Worm (Caenorhabditis elegans): ENCODE results near the gene B0303.7.

Gene B0303.7

DNA sequence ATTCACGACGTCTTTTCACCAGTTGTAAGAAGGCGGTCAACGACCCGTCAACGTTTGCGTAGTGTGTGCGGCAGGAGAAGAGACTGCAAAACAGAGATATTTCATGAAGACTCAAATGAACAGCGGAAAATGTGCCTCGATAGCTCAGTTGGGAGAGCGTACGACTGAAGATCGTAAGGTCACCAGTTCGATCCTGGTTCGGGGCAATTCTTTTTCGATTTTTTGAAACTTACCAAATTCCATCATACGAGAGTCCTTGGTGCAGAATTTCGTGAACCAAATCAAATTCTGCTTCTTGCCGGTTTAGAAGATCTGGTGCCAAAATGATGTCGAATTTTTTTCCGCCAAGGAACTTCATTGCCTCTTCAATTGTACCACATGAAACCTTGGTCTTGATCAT, 40.5 kb upstream of the B0303.7 start (continued):
- TF ChIP-seq lin-35 (GFP tag; optimal IDR thresholded peaks at IDR 0.05) (peak; percentile 27 to 62), unc-30 (tag; optimal IDR thresholded peaks at IDR 0.05) (no peak), snpc-4 (tag; optimal IDR thresholded peaks at IDR 0.05) (no peak), aly-2 (tag; optimal IDR thresholded peaks at IDR 0.05) (peak; percentile 2), dpl-1 (GFP tag; optimal IDR thresholded peaks at IDR 0.05) (peak in 2 of 3 experiments; percentile 12 to 23), ets-5 (GFP tag; IDR thresholded peaks at IDR 0.05) (no peak), blmp-1 (tag; optimal IDR thresholded peaks at IDR 0.05) (no peak), ceh-82 (tag; optimal IDR thresholded peaks at IDR 0.05) (no peak), sup-37 (GFP tag; optimal IDR thresholded peaks at IDR 0.05) (no peak), C34B4.2 (tag; optimal IDR thresholded peaks at IDR 0.05) (no peak), lin-14 (GFP tag; optimal IDR thresholded peaks at IDR 0.05) (peak; percentile 36), hpl-2 (GFP tag; optimal IDR thresholded peaks at IDR 0.05) (no peak), sox-4 (tag; optimal IDR thresholded peaks at IDR 0.05) (no peak), mab-9 (GFP tag; IDR thresholded peaks at IDR 0.05) (no peak), nhr-11 (tag; optimal IDR thresholded peaks at IDR 0.05) (no peak), aha-1 (tag; optimal IDR thresholded peaks at IDR 0.05) (no peak), ztf-11 (tag; optimal IDR thresholded peaks at IDR 0.05) (no peak), nhr-47 (tag; optimal IDR thresholded peaks at IDR 0.05) (peak; percentile 38), efl-3 (GFP tag; optimal IDR thresholded peaks at IDR 0.05) (no peak), ceh-90 (tag; optimal IDR thresholded peaks at IDR 0.05) (no peak), C16A3.4 (tag; optimal IDR thresholded peaks at IDR 0.05) (peak; percentile 23), fkh-8 (tag; optimal IDR thresholded peaks at IDR 0.05) (no peak), zip-4 (GFP tag; optimal IDR thresholded peaks at IDR 0.05) (no peak), mdl-1 (tag; optimal IDR thresholded peaks at IDR 0.05) (peak in 1 of 2 experiments; percentile 4), pag-3 (tag; optimal IDR thresholded peaks at IDR 0.05; ENCODE audit: borderline replicate concordance, insufficient read depth) (no peak), nhr-237 (tag; optimal IDR thresholded peaks at IDR 0.05) (no peak), lir-3 (tag; optimal IDR thresholded peaks at IDR 0.05; ENCODE audit: poor library complexity) (no peak), dsc-1 (tag; optimal IDR thresholded peaks at IDR 0.05) (peak; percentile 39), nhr-12 (tag; optimal IDR thresholded peaks at IDR 0.05) (no peak), tbx-2 (tag; optimal IDR thresholded peaks at IDR 0.05) (no peak), egl-27 (tag; optimal IDR thresholded peaks at IDR 0.05) (no peak), lin-13 (GFP tag; optimal IDR thresholded peaks at IDR 0.05) (peak; percentile 12), irx-1 (tag; optimal IDR thresholded peaks at IDR 0.05) (no peak), fos-1 (tag; optimal IDR thresholded peaks at IDR 0.05) (no peak), rnt-1 (tag; optimal IDR thresholded peaks at IDR 0.05) (peak; percentile 42), isw-1 (GFP tag; IDR thresholded peaks at IDR 0.05) (no peak), lsy-2 (tag; optimal IDR thresholded peaks at IDR 0.05) (peak; percentile 23 to 45)

DNA sequence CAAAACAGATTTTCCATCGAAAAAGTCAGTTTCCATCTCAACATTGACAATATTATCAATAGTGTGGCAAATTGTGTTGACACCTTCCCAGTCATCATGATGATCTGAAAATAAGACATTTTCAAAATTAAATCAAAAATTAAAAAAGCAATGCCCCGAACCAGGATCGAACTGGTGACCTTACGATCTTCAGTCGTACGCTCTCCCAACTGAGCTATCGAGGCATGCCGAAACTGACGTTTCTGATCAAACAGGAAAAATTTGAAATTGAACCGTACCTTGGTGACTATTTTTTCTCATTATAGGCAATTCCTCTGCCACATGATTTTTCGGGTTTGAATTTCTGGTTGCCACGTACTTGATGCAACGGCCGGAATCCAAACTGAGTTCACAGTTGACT, 40.0 kb upstream of the B0303.7 start:
- TF ChIP-seq mep-1 (tag; optimal IDR thresholded peaks at IDR 0.05): no peak
- no peak for TF ChIP-seq nhr-12 (tag; optimal IDR thresholded peaks at IDR 0.05)
- no peak for TF ChIP-seq pag-3 (tag; optimal IDR thresholded peaks at IDR 0.05; ENCODE audit: borderline replicate concordance, insufficient read depth)
- TF ChIP-seq nhr-84 (tag; optimal IDR thresholded peaks at IDR 0.05): no peak
- no peak for TF ChIP-seq pax-3 (tag; optimal IDR thresholded peaks at IDR 0.05)
- no peak for TF ChIP-seq sup-37 (GFP tag; optimal IDR thresholded peaks at IDR 0.05)
- no peak for TF ChIP-seq swsn-7 (tag; optimal IDR thresholded peaks at IDR 0.05)
- no peak for TF ChIP-seq fos-1 (tag; optimal IDR thresholded peaks at IDR 0.05)
- TF ChIP-seq Y116A8C.19 (tag; optimal IDR thresholded peaks at IDR 0.05; ENCODE audit: borderline replicate concordance): no peak
- TF ChIP-seq nhr-28 (tag; optimal IDR thresholded peaks at IDR 0.05): no peak
- TF ChIP-seq nhr-71 (tag; optimal IDR thresholded peaks at IDR 0.05): no peak
